Fruit fly (Drosophila melanogaster) whole organism, embryonic: Measurements from ENCODE around the gene mRpL28.

Experiments used
- CG10209 ChIP-seq: fragments of 200-800 bp; sonication (Bioruptor generic); optimal IDR thresholded peaks from 3 replicates; lab custom pipeline; 2017; ENCODE audit warnings: missing biosample characterization, mild to moderate bottlenecking, missing genetic modification characterization, missing genetic modification reagents
- CG10321 ChIP-seq: fragments of 200-800 bp; sonication (Bioruptor generic); IDR thresholded peaks from 2 replicates; pipeline ENCODE4 v1.3.6; 2022; ENCODE audit warnings: missing biosample characterization, missing genetic modification characterization
- CG10543 ChIP-seq: fragments of 200-800 bp; sonication (Bioruptor generic); optimal IDR thresholded peaks from 3 replicates; lab custom pipeline; 2017; ENCODE audit warnings: missing biosample characterization, mild to moderate bottlenecking, missing genetic modification characterization, moderate library complexity
- CG11696 ChIP-seq: fragments of 200-800 bp; sonication (Bioruptor generic); IDR thresholded peaks from 2 replicates; pipeline ENCODE4 v1.3.6; 2022; ENCODE audit warnings: missing biosample characterization, missing genetic modification characterization
- CG12659 ChIP-seq: fragments of 200-800 bp; sonication (Bioruptor generic); optimal IDR thresholded peaks from 3 replicates; lab custom pipeline; 2017; ENCODE audit warnings: mild to moderate bottlenecking, missing biosample characterization, missing genetic modification reagents, missing genetic modification characterization
- CG13296 ChIP-seq: fragments of 200-800 bp; sonication (Bioruptor generic); optimal IDR thresholded peaks from 3 replicates; lab custom pipeline; 2018; ENCODE audit warnings: missing biosample characterization, mild to moderate bottlenecking, missing genetic modification characterization
- CG13894 ChIP-seq: fragments of 200-800 bp; sonication (Bioruptor generic); optimal IDR thresholded peaks from 3 replicates; lab custom pipeline; 2018; ENCODE audit warnings: missing biosample characterization, mild to moderate bottlenecking, missing genetic modification characterization, moderate library complexity
- CG16815 ChIP-seq: fragments of 200-800 bp; sonication (Bioruptor generic); optimal IDR thresholded peaks from 3 replicates; lab custom pipeline; 2017; ENCODE audit warnings: missing biosample characterization, mild to moderate bottlenecking, missing genetic modification characterization
- CG17802 ChIP-seq: fragments of 200-800 bp; sonication (Bioruptor generic); optimal IDR thresholded peaks from 2 replicates; lab custom pipeline; 2018; ENCODE audit warnings: missing biosample characterization, mild to moderate bottlenecking, missing genetic modification characterization, moderate library complexity
- CG2889 ChIP-seq: fragments of 200-800 bp; sonication (Bioruptor generic); IDR thresholded peaks from 3 replicates; pipeline ENCODE4 v1.3.6; 2022; ENCODE audit warnings: missing biosample characterization, missing genetic modification characterization
- CG30020 ChIP-seq: fragments of 200-800 bp; optimal IDR thresholded peaks from 2 replicates; lab custom pipeline; 2019; ENCODE audit warnings: missing biosample characterization, mild to moderate bottlenecking, missing genetic modification characterization, moderate library complexity
- CG32767 ChIP-seq: fragments of 200-800 bp; sonication (Bioruptor generic); IDR thresholded peaks from 2 replicates; pipeline ENCODE4 v1.3.6; 2022; ENCODE audit warnings: missing biosample characterization, missing genetic modification characterization
- CG34224 ChIP-seq: fragments of 200-800 bp; sonication (Bioruptor generic); IDR thresholded peaks from 3 replicates; pipeline ENCODE4 v1.3.6; 2022; ENCODE audit warnings: missing biosample characterization, missing genetic modification characterization; ENCODE audit not compliant: partially characterized antibody
- CG3838 ChIP-seq: fragments of 200-800 bp; sonication (Bioruptor generic); optimal IDR thresholded peaks from 3 replicates; lab custom pipeline; 2016; ENCODE audit warnings: missing biosample characterization, missing genetic modification characterization
- CG4282 ChIP-seq: fragments of 200-800 bp; sonication (Bioruptor generic); optimal IDR thresholded peaks from 2 replicates; lab custom pipeline; 2016; ENCODE audit warnings: missing biosample characterization, missing genetic modification characterization
- CG6683 ChIP-seq: fragments of 200-800 bp; sonication (Bioruptor generic); optimal IDR thresholded peaks from 2 replicates; lab custom pipeline; 2017; ENCODE audit warnings: missing biosample characterization, mild to moderate bottlenecking, missing genetic modification characterization, missing genetic modification reagents
- CG7839 ChIP-seq: fragments of 200-800 bp; sonication (Bioruptor generic); optimal IDR thresholded peaks from 3 replicates; lab custom pipeline; 2018; ENCODE audit warnings: missing biosample characterization, mild to moderate bottlenecking, missing genetic modification characterization, moderate library complexity
- CG7963 ChIP-seq: fragments of 200-800 bp; sonication (Bioruptor generic); IDR thresholded peaks from 3 replicates; pipeline ENCODE4 v1.3.6; 2022; ENCODE audit warnings: missing biosample characterization, missing genetic modification characterization; ENCODE audit not compliant: partially characterized antibody
- Doc2 ChIP-seq: fragments of 200-800 bp; sonication (Bioruptor generic); IDR thresholded peaks from 2 replicates; pipeline ENCODE4 v1.3.6; 2022; ENCODE audit warnings: missing biosample characterization, missing genetic modification characterization
- Elba2 ChIP-seq: fragments of 200-800 bp; sonication (Bioruptor generic); optimal IDR thresholded peaks from 3 replicates; lab custom pipeline; 2016; ENCODE audit warnings: missing biosample characterization, missing genetic modification characterization
- Fer2 ChIP-seq: fragments of 200-800 bp; sonication (Bioruptor generic); optimal IDR thresholded peaks from 2 replicates; lab custom pipeline; 2018; ENCODE audit warnings: missing biosample characterization, mild to moderate bottlenecking, missing genetic modification characterization, moderate library complexity
- HHEX ChIP-seq: fragments of 200-800 bp; sonication (Bioruptor generic); optimal IDR thresholded peaks from 3 replicates; lab custom pipeline; 2017; ENCODE audit warnings: missing biosample characterization, mild to moderate bottlenecking, missing genetic modification characterization, missing genetic modification reagents
- NC2β ChIP-seq: fragments of 200-800 bp; sonication (Bioruptor generic); optimal IDR thresholded peaks from 2 replicates; lab custom pipeline; 2016; ENCODE audit warnings: missing biosample characterization, missing genetic modification characterization
- Neu2 ChIP-seq: fragments of 200-800 bp; sonication (Bioruptor generic); optimal IDR thresholded peaks from 3 replicates; lab custom pipeline; 2016; ENCODE audit warnings: missing biosample characterization, missing genetic modification characterization, borderline replicate concordance
- Vsx1 ChIP-seq: fragments of 200-800 bp; sonication (Bioruptor generic); optimal IDR thresholded peaks from 2 replicates; lab custom pipeline; 2017; ENCODE audit warnings: missing biosample characterization, mild to moderate bottlenecking, missing genetic modification characterization, missing genetic modification reagents
- ab ChIP-seq: fragments of 200-800 bp; sonication (Bioruptor generic); optimal IDR thresholded peaks from 2 replicates; lab custom pipeline; 2016; ENCODE audit warnings: missing biosample characterization, missing genetic modification characterization
- amos ChIP-seq: fragments of 200-800 bp; sonication (Bioruptor generic); IDR thresholded peaks from 2 replicates; pipeline ENCODE4 v1.3.6; 2022; ENCODE audit warnings: missing biosample characterization, missing genetic modification characterization; ENCODE audit not compliant: partially characterized antibody
- aop ChIP-seq: fragments of 200-800 bp; sonication (Bioruptor generic); IDR thresholded peaks from 2 replicates; pipeline ENCODE4 v1.3.6; 2022; ENCODE audit warnings: missing biosample characterization, missing genetic modification characterization
- chif ChIP-seq, 2 experiments: fragments of 200-800 bp; sonication (Bioruptor generic); optimal IDR thresholded peaks; 3 replicates each; lab custom pipeline; 2016; ENCODE audit warnings: missing biosample characterization in 2 of 2, missing genetic modification characterization in 2 of 2
- chm ChIP-seq: fragments of 200-800 bp; sonication (Bioruptor generic); IDR thresholded peaks from 2 replicates; pipeline ENCODE4 v1.3.6; 2022; ENCODE audit warnings: missing biosample characterization, missing genetic modification characterization
- crol ChIP-seq: fragments of 200-800 bp; sonication (Bioruptor generic); IDR thresholded peaks from 2 replicates; pipeline ENCODE4 v1.3.6; 2022; ENCODE audit warnings: missing biosample characterization, missing genetic modification characterization
- en ChIP-seq: fragments of 200-800 bp; sonication (Bioruptor generic); optimal IDR thresholded peaks from 2 replicates; lab custom pipeline; 2016; ENCODE audit warnings: missing biosample characterization, missing genetic modification characterization
- fd96Cb ChIP-seq: fragments of 200-800 bp; sonication (Bioruptor generic); optimal IDR thresholded peaks from 2 replicates; lab custom pipeline; 2018; ENCODE audit warnings: missing biosample characterization, mild to moderate bottlenecking, missing genetic modification characterization, moderate library complexity
- hkb ChIP-seq, 2 experiments: fragments of 200-800 bp in 1 of 2; fragments of >200 bp in 1 of 2; sonication (Bioruptor generic) in 1 of 2; IDR thresholded peaks in 1 of 2; optimal IDR thresholded peaks in 1 of 2; 2 replicates each; pipeline versions ENCODE4 v1.3.6 to Lab custom; 2017 to 2022; ENCODE audit warnings: missing biosample characterization in 1 of 2, missing genetic modification characterization in 1 of 2
- klu ChIP-seq: fragments of 200-800 bp; sonication (Bioruptor generic); IDR thresholded peaks from 2 replicates; pipeline ENCODE4 v1.3.6; 2022; ENCODE audit warnings: missing biosample characterization, missing genetic modification characterization
- knrl ChIP-seq: fragments of 200-800 bp; sonication (Bioruptor generic); IDR thresholded peaks from 3 replicates; pipeline ENCODE4 v1.3.6; 2022; ENCODE audit warnings: missing biosample characterization, missing genetic modification characterization; ENCODE audit not compliant: partially characterized antibody
- lbe ChIP-seq: fragments of 200-800 bp; sonication (Bioruptor generic); optimal IDR thresholded peaks from 2 replicates; lab custom pipeline; 2016; ENCODE audit warnings: missing biosample characterization, mild to moderate bottlenecking, missing genetic modification characterization
- lola ChIP-seq, 3 experiments: fragments of >200 bp in 2 of 3; fragments of 200-800 bp in 1 of 3; sonication (Bioruptor generic) in 1 of 3; optimal IDR thresholded peaks; 2 replicates each; lab custom pipeline; 2017 to 2019; ENCODE audit warnings: missing biosample characterization in 3 of 3, missing genetic modification characterization in 3 of 3, mild to moderate bottlenecking in 1 of 3, moderate library complexity in 1 of 3
- nom ChIP-seq: fragments of 200-800 bp; sonication (Bioruptor generic); optimal IDR thresholded peaks from 2 replicates; lab custom pipeline; 2017; ENCODE audit warnings: missing biosample characterization, missing genetic modification characterization, mild to moderate bottlenecking, moderate library complexity, missing genetic modification reagents
- pros ChIP-seq: fragments of 200-800 bp; sonication (Bioruptor generic); optimal IDR thresholded peaks from 3 replicates; lab custom pipeline; 2019; ENCODE audit warnings: missing biosample characterization, mild to moderate bottlenecking, missing genetic modification characterization, moderate library complexity
- sqz ChIP-seq: fragments of 200-800 bp; sonication (Bioruptor generic); optimal IDR thresholded peaks from 3 replicates; lab custom pipeline; 2018; ENCODE audit warnings: missing biosample characterization, mild to moderate bottlenecking, missing genetic modification characterization
- tgo ChIP-seq: fragments of 200-800 bp; sonication (Bioruptor generic); IDR thresholded peaks from 3 replicates; pipeline ENCODE4 v1.3.6; 2022; ENCODE audit warnings: missing biosample characterization, missing genetic modification characterization
- tio ChIP-seq: fragments of 200-800 bp; sonication (Bioruptor generic); optimal IDR thresholded peaks from 2 replicates; lab custom pipeline; 2017; ENCODE audit warnings: missing biosample characterization, missing genetic modification characterization, inconsistent platforms
- trem ChIP-seq: fragments of 200-800 bp; optimal IDR thresholded peaks from 3 replicates; lab custom pipeline; 2019; ENCODE audit warnings: missing biosample characterization, mild to moderate bottlenecking, missing genetic modification characterization, moderate library complexity
- vfl ChIP-seq: fragments of 200-800 bp; sonication (Bioruptor generic); optimal IDR thresholded peaks from 2 replicates; lab custom pipeline; 2016; ENCODE audit warnings: missing biosample characterization, missing genetic modification characterization
- wek ChIP-seq: fragments of 200-800 bp; sonication (Bioruptor generic); optimal IDR thresholded peaks from 3 replicates; lab custom pipeline; 2018; ENCODE audit warnings: missing biosample characterization, mild to moderate bottlenecking, missing genetic modification characterization, moderate library complexity

Gene mRpL28

dm6 chr2L:5009306-5010030 is 35.7 kb downstream of the mRpL28 start, which contains the start of gene Rtnl1 (continued):
- peak in 1 of 2 experiments; percentile 35 for TF ChIP-seq chif (GFP tag; optimal IDR thresholded peaks at IDR 0.05; lab: Kevin White, UChicago)
- peak; percentile 30 for TF ChIP-seq nom (GFP tag; lab: Kevin White, UChicago)
- no peak for TF ChIP-seq CG32767 (GFP tag; lab: Robert Waterston, UW)
- TF ChIP-seq CG12659 (GFP tag; lab: Kevin White, UChicago): peak; percentile 88
- peak; percentile 96 for TF ChIP-seq Elba2 (GFP tag; lab: Kevin White, UChicago)
- peak; percentile 22 for TF ChIP-seq CG30020 (tag; lab: Kevin White, UChicago)
- no peak for TF ChIP-seq Fer2 (tag; lab: Kevin White, UChicago)
- no peak for TF ChIP-seq CG3838 (GFP tag; lab: Kevin White, UChicago)
- peak; percentile 92 for TF ChIP-seq knrl (GFP tag; lab: Robert Waterston, UW)
- no peak for TF ChIP-seq CG13296 (GFP tag; lab: Kevin White, UChicago)

- TF ChIP-seq ab (no peak), crol (GFP tag; lab: Robert Waterston, UW) (no peak), Vsx1 (no peak), CG10543 (GFP tag; lab: Kevin White, UChicago) (peak; percentile 29), CG2889 (GFP tag; lab: Robert Waterston, UW) (no peak), NC2β (peak; percentile 68), trem (tag; lab: Kevin White, UChicago) (peak; percentile 63), tio (GFP tag; lab: Kevin White, UChicago) (no peak), sqz (GFP tag; lab: Kevin White, UChicago) (no peak), chm (GFP tag; lab: Robert Waterston, UW) (no peak), aop (GFP tag; lab: Robert Waterston, UW) (no peak), CG7839 (tag; lab: Kevin White, UChicago) (peak; percentile 59), amos (GFP tag; lab: Robert Waterston, UW) (peak; percentile 64), hkb (optimal IDR thresholded peaks at IDR 0.05; lab: Kevin White, UChicago) (no peak), hkb (GFP tag; IDR thresholded peaks at IDR 0.05; lab: Robert Waterston, UW) (0 out of 2 replicates have a peak, but pooled peaks have one; percentile 15), fd96Cb (tag; lab: Kevin White, UChicago) (peak; percentile 15), Neu2 (no peak), klu (GFP tag; lab: Robert Waterston, UW) (no peak), lbe (peak; percentile 48), CG11696 (GFP tag; lab: Robert Waterston, UW) (no peak), CG6683 (GFP tag; lab: Kevin White, UChicago) (no peak), CG17802 (tag; lab: Kevin White, UChicago) (peak; percentile 36), CG4282 (no peak), Doc2 (GFP tag; lab: Robert Waterston, UW) (no peak), lola (GFP tag; optimal IDR thresholded peaks at IDR 0.05; lab: Kevin White, UChicago) (peak in 1 of 3 experiments; percentile 50), CG7963 (GFP tag; lab: Robert Waterston, UW) (no peak), CG10209 (GFP tag; lab: Kevin White, UChicago) (peak; percentile 41), CG34224 (GFP tag; lab: Robert Waterston, UW) (peak; percentile 74), pros (no peak), CG16815 (no peak), en (GFP tag; lab: Kevin White, UChicago) (no peak), tgo (GFP tag; lab: Robert Waterston, UW) (peak; percentile 43; the same call in 1 of the 3 replicates), wek (GFP tag; lab: Kevin White, UChicago) (no peak), HHEX (GFP tag; lab: Kevin White, UChicago) (peak; percentile 25), CG10321 (no peak), vfl (peak; percentile 58), CG13894 (tag; lab: Kevin White, UChicago) (no peak)
Observed at dm6 chr2L:5010784-5011260, 37.0 kb downstream of the mRpL28 start, which contains the start of the genes CG31917, Tfb5 and SelT. Gene CG31917, minus strand, starts transcription at chr2L:5010834. Gene Tfb5, minus strand, starts transcription at chr2L:5010834. Gene SelT, plus strand, starts transcription at chr2L:5010922.
